Worm (Caenorhabditis elegans): Measurements from ENCODE around the gene unc-85.

DNA sequence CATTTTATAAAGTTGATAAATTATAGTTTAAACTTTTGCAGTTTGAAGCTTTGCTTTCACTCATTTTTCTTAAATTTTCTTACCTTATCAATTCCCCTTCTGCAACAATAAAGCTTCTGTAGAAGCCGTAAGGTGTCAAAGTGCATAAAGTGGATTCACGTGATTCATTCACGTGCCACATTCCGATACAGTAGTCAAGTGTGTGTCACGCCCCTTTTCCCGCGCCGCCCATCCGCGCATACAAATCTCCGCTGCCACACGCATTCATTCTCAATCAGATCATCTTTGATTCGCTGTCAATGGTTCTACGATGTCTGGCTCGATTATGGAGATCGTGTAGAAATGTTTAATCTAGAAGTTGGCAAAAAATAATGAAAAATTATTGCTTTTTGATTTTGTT lies 45.2 kb downstream of the unc-85 start:
- TF ChIP-seq T22C8.4 (GFP tag; IDR thresholded peaks at IDR 0.05): no peak
- no peak for TF ChIP-seq tab-1 (GFP tag; IDR thresholded peaks at IDR 0.05)
- TF ChIP-seq ref-1 (GFP tag; conservative IDR thresholded peaks at IDR 0.05): no peak
- no peak for TF ChIP-seq klf-2 (GFP tag; conservative IDR thresholded peaks at IDR 0.05)
- no peak for TF ChIP-seq med-1 (GFP tag; optimal IDR thresholded peaks at IDR 0.05; ENCODE audit: insufficient read depth)
- no peak for TF ChIP-seq ztf-29 (GFP tag; IDR thresholded peaks at IDR 0.05)
- TF ChIP-seq flt-1 (GFP tag; IDR thresholded peaks at IDR 0.05): no peak
- TF ChIP-seq cog-1 (tag; optimal IDR thresholded peaks at IDR 0.05): no peak
- TF ChIP-seq ztf-23 (GFP tag; IDR thresholded peaks at IDR 0.05): no peak
